Fruit fly (Drosophila melanogaster) whole organism, adult: ENCODE data around the gene Zip71B.

Experiments used
- CG5204 ChIP-seq: fragments of 200-800 bp; sonication (Bioruptor generic); optimal IDR thresholded peaks from 2 replicates; lab custom pipeline; 2016; ENCODE audit warnings: missing biosample characterization, missing genetic modification characterization
- CG7045 ChIP-seq: fragments of 200-800 bp; sonication (Bioruptor generic); optimal IDR thresholded peaks from 2 replicates; lab custom pipeline; 2017; ENCODE audit warnings: missing biosample characterization, mild to moderate bottlenecking, missing genetic modification characterization
- Crg-1 ChIP-seq: fragments of 200-800 bp; sonication (Bioruptor generic); optimal IDR thresholded peaks from 2 replicates; lab custom pipeline; 2016; ENCODE audit warnings: missing biosample characterization, missing genetic modification characterization
- cic ChIP-seq: fragments of 200-800 bp; sonication (Bioruptor generic); optimal IDR thresholded peaks from 2 replicates; lab custom pipeline; 2017; ENCODE audit warnings: missing biosample characterization, mild to moderate bottlenecking, missing genetic modification characterization, moderate library complexity

dm6 chr3L:15007271-15007948 is 15.3 kb downstream of the Zip71B start:
- TF ChIP-seq CG5204 (no peak), cic (GFP tag; lab: Kevin White, UChicago) (no peak), Crg-1 (GFP tag; lab: Kevin White, UChicago) (no peak), CG7045 (GFP tag; lab: Kevin White, UChicago) (no peak)
